Worm (Caenorhabditis elegans) whole organism, late embryonic: ENCODE results near the gene nhr-246.

ENCODE experiments used
- K02D7.2 ChIP-seq: sonication (generic microtip); optimal IDR thresholded peaks from 2 replicates; lab custom pipeline; 2017; ENCODE audit warnings: mild to moderate bottlenecking, missing genetic modification characterization, missing compliant biosample characterization
- K09A11.1 ChIP-seq: sonication (generic microtip); optimal IDR thresholded peaks from 2 replicates; lab custom pipeline; 2017; ENCODE audit warnings: antibody characterized with exemption, mild to moderate bottlenecking, missing genetic modification characterization, missing compliant biosample characterization; ENCODE audit not compliant: insufficient read depth
- hlh-6 ChIP-seq: sonication (generic microtip); optimal IDR thresholded peaks from 2 replicates; lab custom pipeline; 2016; ENCODE audit warnings: missing genotype, missing genetic modification characterization, missing compliant biosample characterization
- pat-9 ChIP-seq: fragments of 200-800 bp; sonication (Bioruptor generic); optimal IDR thresholded peaks from 2 replicates; lab custom pipeline; 2018; ENCODE audit warnings: mild to moderate bottlenecking, missing genetic modification characterization, moderate library complexity, missing compliant biosample characterization
- sdc-2 ChIP-seq: sonication (generic microtip); optimal IDR thresholded peaks from 2 replicates; lab custom pipeline; 2016; ENCODE audit warnings: missing genotype, missing genetic modification characterization, missing compliant biosample characterization
- syd-9 ChIP-seq: sonication (generic microtip); optimal IDR thresholded peaks from 2 replicates; lab custom pipeline; 2016; ENCODE audit warnings: mild to moderate bottlenecking, missing genetic modification characterization, moderate library complexity, missing compliant biosample characterization
- tbx-2 ChIP-seq: sonication (generic microtip); optimal IDR thresholded peaks from 2 replicates; lab custom pipeline; 2016; ENCODE audit warnings: missing genetic modification characterization, missing compliant biosample characterization

- TF ChIP-seq syd-9 (tag; lab: Kevin White, UChicago) (no peak), pat-9 (tag; lab: Kevin White, UChicago) (no peak), hlh-6 (tag; lab: Kevin White, UChicago) (no peak), sdc-2 (tag; lab: Kevin White, UChicago) (no peak), K02D7.2 (tag; lab: Kevin White, UChicago) (no peak), K09A11.1 (tag; lab: Kevin White, UChicago) (no peak), tbx-2 (no peak)
Measured at ce11 chrV:15298597-15298996, 17.7 kb upstream of the nhr-246 start, which contains the start of gene cpr-3.
